Fruit fly (Drosophila melanogaster) whole organism, embryonic: ENCODE results near the gene beag.

Experiments used
- Ada2b ChIP-seq: fragments of 200-800 bp; sonication (Bioruptor generic); IDR thresholded peaks from 2 replicates; pipeline ENCODE4 v1.3.6; 2022; ENCODE audit warnings: missing biosample characterization, missing genetic modification characterization
- C15 ChIP-seq: fragments of 200-800 bp; sonication (Bioruptor generic); IDR thresholded peaks from 3 replicates; pipeline ENCODE4 v1.3.6; 2022; ENCODE audit warnings: missing biosample characterization, missing genetic modification characterization
- CG11504 ChIP-seq: fragments of 200-800 bp; sonication (Bioruptor generic); optimal IDR thresholded peaks from 3 replicates; lab custom pipeline; 2019; ENCODE audit warnings: missing biosample characterization, mild to moderate bottlenecking, missing genetic modification characterization, moderate library complexity
- CG12391 ChIP-seq: fragments of 200-800 bp; sonication (Bioruptor generic); optimal IDR thresholded peaks from 3 replicates; lab custom pipeline; 2018; ENCODE audit warnings: missing biosample characterization, mild to moderate bottlenecking, missing genetic modification characterization, moderate library complexity
- CG12744 ChIP-seq: fragments of 200-800 bp; sonication (Bioruptor generic); optimal IDR thresholded peaks from 2 replicates; lab custom pipeline; 2016; ENCODE audit warnings: missing biosample characterization, missing genetic modification characterization
- CG12942 ChIP-seq: fragments of 200-800 bp; sonication (Bioruptor generic); optimal IDR thresholded peaks from 3 replicates; lab custom pipeline; 2016; ENCODE audit warnings: missing biosample characterization, missing genetic modification characterization
- CG13775 ChIP-seq: fragments of 200-800 bp; sonication (Bioruptor generic); optimal IDR thresholded peaks from 3 replicates; lab custom pipeline; 2017; ENCODE audit warnings: missing biosample characterization, mild to moderate bottlenecking, missing genetic modification characterization
- CG13894 ChIP-seq: fragments of 200-800 bp; sonication (Bioruptor generic); optimal IDR thresholded peaks from 3 replicates; lab custom pipeline; 2018; ENCODE audit warnings: missing biosample characterization, mild to moderate bottlenecking, missing genetic modification characterization, moderate library complexity
- CG14710 ChIP-seq: fragments of 200-800 bp; sonication (Bioruptor generic); optimal IDR thresholded peaks from 3 replicates; lab custom pipeline; 2019; ENCODE audit warnings: missing biosample characterization, mild to moderate bottlenecking, missing genetic modification characterization, moderate library complexity
- CG15601 ChIP-seq: fragments of 200-800 bp; sonication (Bioruptor generic); optimal IDR thresholded peaks from 3 replicates; lab custom pipeline; 2019; ENCODE audit warnings: missing biosample characterization, mild to moderate bottlenecking, missing genetic modification characterization, moderate library complexity
- CG18011 ChIP-seq: fragments of 200-800 bp; sonication (Bioruptor generic); optimal IDR thresholded peaks from 2 replicates; lab custom pipeline; 2017; ENCODE audit warnings: missing biosample characterization, missing genetic modification characterization, mild to moderate bottlenecking, moderate library complexity, missing genotype
- CG1832 ChIP-seq: fragments of 200-800 bp; sonication (Bioruptor generic); optimal IDR thresholded peaks from 2 replicates; lab custom pipeline; 2017; ENCODE audit warnings: missing biosample characterization, mild to moderate bottlenecking, missing genetic modification characterization, inconsistent platforms
- CG18764 ChIP-seq: fragments of 200-800 bp; sonication (Bioruptor generic); optimal IDR thresholded peaks from 3 replicates; lab custom pipeline; 2016; ENCODE audit warnings: missing biosample characterization, missing genetic modification characterization
- CG31388 ChIP-seq: fragments of 200-800 bp; sonication (Bioruptor generic); optimal IDR thresholded peaks from 2 replicates; lab custom pipeline; 2016; ENCODE audit warnings: missing biosample characterization, missing genetic modification characterization
- CG32767 ChIP-seq: fragments of 200-800 bp; sonication (Bioruptor generic); IDR thresholded peaks from 2 replicates; pipeline ENCODE4 v1.3.6; 2022; ENCODE audit warnings: missing biosample characterization, missing genetic modification characterization
- CG32772 ChIP-seq: fragments of 200-800 bp; sonication (Bioruptor generic); IDR thresholded peaks from 2 replicates; pipeline ENCODE4 v1.3.6; 2022; ENCODE audit warnings: missing biosample characterization, missing genetic modification characterization
- CG33557 ChIP-seq: fragments of 200-800 bp; sonication (Bioruptor generic); optimal IDR thresholded peaks from 2 replicates; lab custom pipeline; 2019; ENCODE audit warnings: missing biosample characterization, mild to moderate bottlenecking, missing genetic modification characterization, moderate library complexity
- CG3847 ChIP-seq: fragments of 200-800 bp; sonication (Bioruptor generic); IDR thresholded peaks from 2 replicates; pipeline ENCODE4 v1.3.6; 2022; ENCODE audit warnings: missing biosample characterization, missing genetic modification characterization
- CG43689 ChIP-seq: fragments of 200-800 bp; sonication (Bioruptor generic); IDR thresholded peaks from 2 replicates; pipeline ENCODE4 v1.3.6; 2022; ENCODE audit warnings: missing biosample characterization, missing genetic modification characterization
- CG4707 ChIP-seq: fragments of 200-800 bp; sonication (Bioruptor generic); optimal IDR thresholded peaks from 2 replicates; lab custom pipeline; 2018; ENCODE audit warnings: missing biosample characterization, mild to moderate bottlenecking, missing genetic modification characterization, moderate library complexity
- CG4854 ChIP-seq: fragments of 200-800 bp; sonication (Bioruptor generic); optimal IDR thresholded peaks from 2 replicates; lab custom pipeline; 2016; ENCODE audit warnings: missing biosample characterization, missing genetic modification characterization, inconsistent platforms
- CG8765 ChIP-seq: fragments of 200-800 bp; sonication (Bioruptor generic); IDR thresholded peaks from 2 replicates; pipeline ENCODE4 v1.3.6; 2022; ENCODE audit warnings: missing biosample characterization, missing genetic modification characterization
- CG9797 ChIP-seq: fragments of 200-800 bp; sonication (Bioruptor generic); optimal IDR thresholded peaks from 3 replicates; lab custom pipeline; 2018; ENCODE audit warnings: missing biosample characterization, mild to moderate bottlenecking, missing genetic modification characterization
- CrebB ChIP-seq: fragments of 200-800 bp; sonication (Bioruptor generic); optimal IDR thresholded peaks from 3 replicates; lab custom pipeline; 2018; ENCODE audit warnings: missing biosample characterization, mild to moderate bottlenecking, missing genetic modification characterization
- Ets97D ChIP-seq: fragments of 200-800 bp; sonication (Bioruptor generic); optimal IDR thresholded peaks from 3 replicates; lab custom pipeline; 2016; ENCODE audit warnings: missing biosample characterization, missing genetic modification characterization
- Fer3 ChIP-seq: fragments of 200-800 bp; sonication (Bioruptor generic); optimal IDR thresholded peaks from 2 replicates; lab custom pipeline; 2018; ENCODE audit warnings: missing biosample characterization, mild to moderate bottlenecking, missing genetic modification characterization, moderate library complexity
- GATAe ChIP-seq: fragments of 200-800 bp; sonication (Bioruptor generic); conservative IDR thresholded peaks from 2 replicates; pipeline ENCODE4 v1.3.6; 2022; ENCODE audit warnings: missing biosample characterization, missing genetic modification characterization
- Hmx ChIP-seq: fragments of 200-800 bp; sonication (Bioruptor generic); optimal IDR thresholded peaks from 2 replicates; lab custom pipeline; 2016; ENCODE audit warnings: missing biosample characterization, missing genetic modification characterization
- Hr39 ChIP-seq: fragments of >200 bp; optimal IDR thresholded peaks from 2 replicates; lab custom pipeline; 2017
- Hsf ChIP-seq: fragments of 200-800 bp; sonication (Bioruptor generic); optimal IDR thresholded peaks from 3 replicates; lab custom pipeline; 2016; ENCODE audit warnings: missing biosample characterization, missing genetic modification characterization
- NC2β ChIP-seq: fragments of 200-800 bp; sonication (Bioruptor generic); optimal IDR thresholded peaks from 2 replicates; lab custom pipeline; 2016; ENCODE audit warnings: missing biosample characterization, missing genetic modification characterization
- Nf-YC ChIP-seq: fragments of 200-800 bp; optimal IDR thresholded peaks from 3 replicates; lab custom pipeline; 2019; ENCODE audit warnings: missing biosample characterization, mild to moderate bottlenecking, missing genetic modification characterization, moderate library complexity
- Opbp ChIP-seq: fragments of 200-800 bp; sonication (Bioruptor generic); IDR thresholded peaks from 3 replicates; pipeline ENCODE4 v1.3.6; 2022; ENCODE audit warnings: missing biosample characterization, missing genetic modification characterization; ENCODE audit not compliant: partially characterized antibody
- Scr ChIP-seq: fragments of 200-800 bp; sonication (Bioruptor generic); IDR thresholded peaks from 2 replicates; pipeline ENCODE4 v1.3.6; 2022; ENCODE audit warnings: missing biosample characterization, missing genetic modification characterization; ENCODE audit not compliant: partially characterized antibody
- Usf ChIP-seq: fragments of 200-800 bp; sonication (Bioruptor generic); optimal IDR thresholded peaks from 2 replicates; lab custom pipeline; 2017; ENCODE audit warnings: missing genotype, missing biosample characterization, missing genetic modification characterization
- bab2 ChIP-seq: fragments of 200-800 bp; sonication (Bioruptor generic); optimal IDR thresholded peaks from 2 replicates; lab custom pipeline; 2016; ENCODE audit warnings: missing biosample characterization, missing genetic modification characterization
- bsh ChIP-seq, 2 experiments: fragments of 200-800 bp; sonication (Bioruptor generic); optimal IDR thresholded peaks; 2 replicates each; lab custom pipeline; 2017 to 2018; ENCODE audit warnings: mild to moderate bottlenecking in 2 of 2, missing biosample characterization in 2 of 2, missing genetic modification characterization in 2 of 2, moderate library complexity in 1 of 2
- cg ChIP-seq: fragments of 200-800 bp; sonication (Bioruptor generic); optimal IDR thresholded peaks from 3 replicates; lab custom pipeline; 2019; ENCODE audit warnings: missing biosample characterization, mild to moderate bottlenecking, missing genetic modification characterization, moderate library complexity
- chinmo ChIP-seq: fragments of 200-800 bp; sonication (Bioruptor generic); IDR thresholded peaks from 4 replicates; pipeline ENCODE4 v1.3.6; 2022; ENCODE audit warnings: missing biosample characterization, missing genetic modification characterization; ENCODE audit not compliant: partially characterized antibody
- dan ChIP-seq: fragments of 200-800 bp; sonication (Bioruptor generic); IDR thresholded peaks from 2 replicates; pipeline ENCODE4 v1.3.6; 2022; ENCODE audit warnings: missing biosample characterization, missing genetic modification characterization
- dati ChIP-seq: fragments of 200-800 bp; sonication (Bioruptor generic); IDR thresholded peaks from 2 replicates; pipeline ENCODE4 v1.3.6; 2022; ENCODE audit warnings: missing biosample characterization, missing genetic modification characterization
- ems ChIP-seq: fragments of 200-800 bp; sonication (Bioruptor generic); optimal IDR thresholded peaks from 3 replicates; lab custom pipeline; 2016; ENCODE audit warnings: missing biosample characterization, missing genetic modification characterization
- fru ChIP-seq: fragments of >200 bp; optimal IDR thresholded peaks from 2 replicates; lab custom pipeline; 2017
- gsb-n ChIP-seq: fragments of 200-800 bp; sonication (Bioruptor generic); optimal IDR thresholded peaks from 3 replicates; lab custom pipeline; 2018; ENCODE audit warnings: missing biosample characterization, mild to moderate bottlenecking, missing genetic modification characterization
- jumu ChIP-seq: fragments of 200-800 bp; sonication (Bioruptor generic); optimal IDR thresholded peaks from 3 replicates; lab custom pipeline; 2016; ENCODE audit warnings: missing biosample characterization, missing genetic modification characterization
- ken ChIP-seq: fragments of 200-800 bp; sonication (Bioruptor generic); IDR thresholded peaks from 3 replicates; pipeline ENCODE4 v1.3.6; 2022; ENCODE audit warnings: missing biosample characterization, missing genetic modification characterization
- lola ChIP-seq, 3 experiments: fragments of >200 bp in 2 of 3; fragments of 200-800 bp in 1 of 3; sonication (Bioruptor generic) in 1 of 3; optimal IDR thresholded peaks; 2 replicates each; lab custom pipeline; 2017 to 2019; ENCODE audit warnings: missing biosample characterization in 3 of 3, missing genetic modification characterization in 3 of 3, mild to moderate bottlenecking in 1 of 3, moderate library complexity in 1 of 3
- oc ChIP-seq: fragments of 200-800 bp; sonication (Bioruptor generic); optimal IDR thresholded peaks from 2 replicates; lab custom pipeline; 2018; ENCODE audit warnings: missing biosample characterization, mild to moderate bottlenecking, missing genetic modification characterization, moderate library complexity
- onecut ChIP-seq: fragments of 200-800 bp; sonication (Bioruptor generic); IDR thresholded peaks from 2 replicates; pipeline ENCODE4 v1.3.6; 2022; ENCODE audit warnings: missing biosample characterization, missing genetic modification characterization
- so ChIP-seq: fragments of 200-800 bp; sonication (Bioruptor generic); IDR thresholded peaks from 3 replicates; pipeline ENCODE4 v1.3.6; 2022; ENCODE audit warnings: missing biosample characterization, missing genetic modification characterization
- unpg ChIP-seq: fragments of 200-800 bp; sonication (Bioruptor generic); optimal IDR thresholded peaks from 3 replicates; lab custom pipeline; 2018; ENCODE audit warnings: missing biosample characterization, mild to moderate bottlenecking, missing genetic modification characterization, moderate library complexity
- z ChIP-seq: fragments of 200-800 bp; sonication (Bioruptor generic); IDR thresholded peaks from 3 replicates; pipeline ENCODE4 v1.3.6; 2022; ENCODE audit warnings: missing biosample characterization, missing genetic modification characterization

Gene beag

dm6 chr3R:9019689-9020138 is 45.2 kb downstream of the beag start, which contains the start of gene tgo (continued):
- TF ChIP-seq Hr39 (no peak), bab2 (no peak), Scr (peak; percentile 52), CG32772 (no peak), bsh (GFP tag; optimal IDR thresholded peaks at IDR 0.05; lab: Kevin White, UChicago) (no peak), ken (GFP tag; lab: Robert Waterston, UW) (no peak), dan (GFP tag; lab: Robert Waterston, UW) (no peak), ems (GFP tag; lab: Kevin White, UChicago) (no peak), unpg (GFP tag; lab: Kevin White, UChicago) (no peak), Ets97D (peak; percentile 52), CG12942 (GFP tag; lab: Kevin White, UChicago) (no peak), z (GFP tag; lab: Robert Waterston, UW) (no peak), CG1832 (GFP tag; lab: Kevin White, UChicago) (no peak), oc (tag; lab: Kevin White, UChicago) (no peak), lola (GFP tag; optimal IDR thresholded peaks at IDR 0.05; lab: Kevin White, UChicago) (no peak), Fer3 (no peak), CG31388 (no peak), CG43689 (GFP tag; lab: Robert Waterston, UW) (no peak), CG12744 (no peak), CG15601 (tag; lab: Kevin White, UChicago) (peak; percentile 33), C15 (no peak), CG14710 (tag; lab: Kevin White, UChicago) (peak; percentile 80), so (GFP tag; lab: Robert Waterston, UW) (no peak), Usf (GFP tag; lab: Kevin White, UChicago) (no peak), CG11504 (tag; lab: Kevin White, UChicago) (no peak), Ada2b (GFP tag; lab: Robert Waterston, UW) (no peak), NC2β (GFP tag; lab: Kevin White, UChicago) (no peak), CG4707 (GFP tag; lab: Kevin White, UChicago) (no peak), CG13894 (no peak), CG12391 (tag; lab: Kevin White, UChicago) (peak; percentile 28), CG13775 (GFP tag; lab: Kevin White, UChicago) (no peak), CG8765 (GFP tag; lab: Robert Waterston, UW) (no peak), gsb-n (tag; lab: Kevin White, UChicago) (no peak), jumu (no peak), Hsf (GFP tag; lab: Kevin White, UChicago) (no peak), cg (GFP tag; lab: Kevin White, UChicago) (peak; percentile 72), CrebB (tag; lab: Kevin White, UChicago) (peak; percentile 13), CG33557 (GFP tag; lab: Kevin White, UChicago) (peak; percentile 13), onecut (GFP tag; lab: Robert Waterston, UW) (peak; percentile 50), CG4854 (GFP tag; lab: Kevin White, UChicago) (no peak), dati (GFP tag; lab: Robert Waterston, UW) (no peak), fru (lab: Kevin White, UChicago) (no peak), CG18764 (GFP tag; lab: Kevin White, UChicago) (peak; percentile 0), Opbp (peak; percentile 58; the same call in 2 of the 3 replicates), CG9797 (GFP tag; lab: Kevin White, UChicago) (peak; percentile 94), Nf-YC (tag; lab: Kevin White, UChicago) (no peak), CG18011 (GFP tag; lab: Kevin White, UChicago) (no peak), GATAe (GFP tag; lab: Robert Waterston, UW) (no peak), CG3847 (peak; percentile 59; the same call in 1 of the 2 replicates), CG32767 (GFP tag; lab: Robert Waterston, UW) (no peak), chinmo (GFP tag; lab: Robert Waterston, UW) (0 out of 4 replicates have a peak, but pooled peaks have one; percentile 67), Hmx (no peak)
